Worm (Caenorhabditis elegans) whole organism, young adult: Measurements from ENCODE around the gene C15F1.2.

Experiments used
- F33H1.4 ChIP-seq: fragments of 200-800 bp; sonication (Bioruptor generic); IDR thresholded peaks from 2 replicates; pipeline ENCODE4 v1.3.6; 2022; ENCODE audit warnings: missing genetic modification reagents, missing genetic modification characterization, missing compliant biosample characterization
- F52B5.7 ChIP-seq: sonication (generic microtip); optimal IDR thresholded peaks from 2 replicates; lab custom pipeline; 2016; ENCODE audit warnings: mild to moderate bottlenecking, missing genetic modification characterization, missing compliant biosample characterization
- akir-1 ChIP-seq: fragments of 200-800 bp; sonication (Bioruptor generic); optimal IDR thresholded peaks from 2 replicates; lab custom pipeline; 2018; ENCODE audit warnings: mild to moderate bottlenecking, missing genetic modification characterization, moderate library complexity, missing compliant biosample characterization
- ama-1 ChIP-seq, 3 experiments: fragments of 150-350 bp in 1 of 3; sonication (generic microtip) in 2 of 3; optimal IDR thresholded peaks; 2 replicates each; lab custom pipeline; 2014 to 2018; ENCODE audit warnings: missing biosample characterization in 2 of 3, missing genetic modification characterization in 2 of 3, missing genetic modification reagents in 2 of 3
- pha-4 ChIP-seq: fragments of 150-350 bp; sonication (generic microtip); optimal IDR thresholded peaks from 2 replicates; lab custom pipeline; 2014; ENCODE audit warnings: missing biosample characterization, missing genetic modification reagents, missing genetic modification characterization
- snpc-4 ChIP-seq, 5 experiments: fragments of 150-350 bp in 1 of 5; sonication (generic microtip) in 4 of 5; optimal IDR thresholded peaks; 2 replicates each; lab custom pipeline; 2014 to 2018; ENCODE audit warnings: missing genetic modification characterization in 5 of 5, missing biosample characterization in 3 of 5, antibody characterized with exemption in 2 of 5, mild to moderate bottlenecking in 2 of 5, missing compliant biosample characterization in 2 of 5, missing genotype in 2 of 5, moderate library complexity in 2 of 5, missing genetic modification reagents in 1 of 5

DNA sequence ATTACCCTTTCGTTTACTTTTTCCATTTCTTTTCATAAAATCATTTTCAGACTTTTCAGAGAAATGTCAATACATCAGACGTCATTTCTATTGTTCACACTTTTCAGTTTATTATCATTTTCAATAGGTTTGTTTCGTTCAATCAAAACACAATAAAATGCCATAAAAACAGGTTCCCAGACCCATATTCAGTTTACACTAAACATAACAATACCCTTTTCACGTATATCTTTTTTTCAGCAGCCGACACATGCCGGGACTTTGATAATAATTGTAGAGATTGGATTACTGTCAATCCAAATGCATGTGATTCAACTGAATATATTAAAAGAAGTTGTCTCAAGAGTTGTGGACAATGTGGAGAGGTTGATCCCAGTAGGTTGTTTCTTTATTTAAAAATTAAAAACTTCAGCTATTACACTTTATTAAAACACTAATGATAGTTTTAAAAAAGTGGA is 10.1 kb downstream of the C15F1.2 start, which contains the start of gene C15F1.1:
- TF ChIP-seq akir-1 (GFP tag; lab: Kevin White, UChicago) (no peak), F52B5.7 (tag; lab: Kevin White, UChicago) (no peak), snpc-4 (GFP tag; optimal IDR thresholded peaks at IDR 0.05; lab: Kevin White, UChicago) (no peak), snpc-4 (tag; optimal IDR thresholded peaks at IDR 0.05; lab: Kevin White, UChicago) (peak in 2 of 4 experiments; percentile 32 to 56), pha-4 (tag; lab: Kevin White, UChicago) (no peak), ama-1 (optimal IDR thresholded peaks at IDR 0.05; lab: Kevin White, UChicago) (no peak), ama-1 (GFP tag; optimal IDR thresholded peaks at IDR 0.05; lab: Kevin White, UChicago) (no peak), F33H1.4 (GFP tag; lab: Robert Waterston, UW) (no peak)
